Worm (Caenorhabditis elegans): ENCODE data around the gene glb-34.

The glb-34 gene

DNA sequence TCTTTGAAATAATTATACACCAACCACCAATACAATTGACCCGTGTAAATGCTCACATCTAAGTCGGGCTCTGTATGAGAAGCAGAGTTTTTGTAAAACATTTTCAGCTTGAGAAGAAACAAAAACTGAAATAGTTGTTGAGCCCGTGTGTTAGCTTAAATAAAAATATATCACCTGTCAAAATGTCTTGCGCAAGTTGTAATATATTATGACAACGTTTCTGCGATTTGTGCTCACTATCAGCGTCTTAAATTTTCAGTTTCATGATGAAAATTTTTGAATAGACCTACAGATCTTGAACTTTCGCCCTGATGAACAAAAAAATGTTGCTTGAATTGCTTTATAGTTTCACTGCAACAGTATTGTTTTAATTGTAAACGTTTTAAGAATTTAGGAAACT is 37.5 kb downstream of the glb-34 start, which contains the start of gene T27E7.4:
Gene T27E7.4 (minus strand): TSS at position 101 of the 400 bp plus-strand sequence.
- no peak for TF ChIP-seq snpc-4 (tag; optimal IDR thresholded peaks at IDR 0.05)
- no peak for TF ChIP-seq elt-1 (tag; optimal IDR thresholded peaks at IDR 0.05; ENCODE audit: borderline replicate concordance, insufficient read depth)

ce11 chrIV:14532366-14532765 is 40.1 kb downstream of the glb-34 start:
- TF ChIP-seq bed-3 (GFP tag; optimal IDR thresholded peaks at IDR 0.05) = no peak
- no peak for TF ChIP-seq ham-2 (GFP tag; optimal IDR thresholded peaks at IDR 0.05)
- peak; percentile 9 for TF ChIP-seq blmp-1 (tag; optimal IDR thresholded peaks at IDR 0.05)
- TF ChIP-seq mls-2 (tag; optimal IDR thresholded peaks at IDR 0.05) = no peak
- TF ChIP-seq nhr-28 (tag; optimal IDR thresholded peaks at IDR 0.05) = no peak

DNA sequence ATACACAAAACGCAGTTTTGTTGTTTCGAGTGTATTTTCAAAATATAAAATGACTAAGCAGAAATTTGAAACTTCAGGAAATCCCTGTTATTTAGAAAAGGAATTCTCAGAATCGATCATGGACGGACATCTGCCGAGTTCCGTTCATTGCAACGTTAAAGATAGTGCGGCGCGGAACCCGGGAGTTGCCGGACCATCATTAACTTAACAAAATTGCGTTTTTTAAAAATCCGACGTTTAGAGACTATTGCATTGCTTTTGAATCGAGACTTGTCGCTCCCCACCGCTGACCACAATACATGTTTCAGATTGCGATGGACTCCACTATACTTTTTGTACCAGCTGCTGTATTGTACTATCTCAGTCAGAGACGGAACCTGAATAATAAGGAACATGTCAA is 42.5 kb downstream of the glb-34 start:
- no peak for TF ChIP-seq M03D4.4 (tag; optimal IDR thresholded peaks at IDR 0.05)
- no peak for TF ChIP-seq ceh-43 (GFP tag; optimal IDR thresholded peaks at IDR 0.05)
- TF ChIP-seq ces-1 (GFP tag; optimal IDR thresholded peaks at IDR 0.05) = no peak
- no peak for TF ChIP-seq lin-32 (GFP tag; optimal IDR thresholded peaks at IDR 0.05)

ce11 chrIV:14528718-14529117 is 43.8 kb downstream of the glb-34 start, which contains the start of gene T27E7.3:
Gene T27E7.3 (plus strand): TSS chrIV:14529018.
- TF ChIP-seq tbx-8 (GFP tag; optimal IDR thresholded peaks at IDR 0.05) = no peak
- TF ChIP-seq ztf-11 (tag; optimal IDR thresholded peaks at IDR 0.05) = no peak
- TF ChIP-seq flh-1 (GFP tag; optimal IDR thresholded peaks at IDR 0.05) = no peak
- no peak for TF ChIP-seq ces-1 (GFP tag; optimal IDR thresholded peaks at IDR 0.05)
- TF ChIP-seq pha-4 (tag; optimal IDR thresholded peaks at IDR 0.05) = no peak
- TF ChIP-seq ceh-43 (GFP tag; optimal IDR thresholded peaks at IDR 0.05) = no peak
- no peak for TF ChIP-seq nhr-12 (tag; optimal IDR thresholded peaks at IDR 0.05)
- no peak for TF ChIP-seq sptf-1 (tag; optimal IDR thresholded peaks at IDR 0.05)
- no peak for TF ChIP-seq elt-1 (tag; optimal IDR thresholded peaks at IDR 0.05; ENCODE audit: borderline replicate concordance, insufficient read depth)

ce11 chrIV:14523568-14523967 is 48.9 kb downstream of the glb-34 start, which contains the start of gene srh-63:
Gene srh-63 (plus strand): TSS chrIV:14523868.
- TF ChIP-seq snpc-4 (tag; optimal IDR thresholded peaks at IDR 0.05) (no peak), lin-32 (GFP tag; optimal IDR thresholded peaks at IDR 0.05) (no peak), sem-2 (GFP tag; optimal IDR thresholded peaks at IDR 0.05) (no peak), blmp-1 (tag; optimal IDR thresholded peaks at IDR 0.05) (no peak), lsy-2 (tag; optimal IDR thresholded peaks at IDR 0.05) (no peak), nhr-237 (tag; optimal IDR thresholded peaks at IDR 0.05) (no peak), nhr-28 (tag; optimal IDR thresholded peaks at IDR 0.05) (no peak), flh-1 (GFP tag; optimal IDR thresholded peaks at IDR 0.05) (no peak), mab-5 (tag; optimal IDR thresholded peaks at IDR 0.05) (no peak), unc-39 (tag; optimal IDR thresholded peaks at IDR 0.05) (no peak), nhr-2 (tag; optimal IDR thresholded peaks at IDR 0.05) (no peak), mep-1 (tag; optimal IDR thresholded peaks at IDR 0.05) (no peak), mls-2 (tag; optimal IDR thresholded peaks at IDR 0.05) (no peak), ces-1 (GFP tag; optimal IDR thresholded peaks at IDR 0.05) (no peak)
